Worm (Caenorhabditis elegans) whole organism, L2 larva: ENCODE measurements around the gene Y48A6B.14.

Experiments
- C34F6.9 ChIP-seq: fragments of 150-350 bp; optimal IDR thresholded peaks from 2 replicates; lab custom pipeline; 2014; ENCODE audit warnings: missing biosample characterization, missing genetic modification characterization
- F13H6.1 ChIP-seq: sonication (generic microtip); optimal IDR thresholded peaks from 2 replicates; lab custom pipeline; 2016; ENCODE audit warnings: missing genetic modification characterization, missing compliant biosample characterization
- R02D3.7 ChIP-seq: fragments of 150-350 bp; optimal IDR thresholded peaks from 2 replicates; lab custom pipeline; 2014; ENCODE audit warnings: missing biosample characterization, missing genetic modification characterization
- Y55F3AM.14 ChIP-seq: fragments of 200-800 bp; sonication (Bioruptor generic); optimal IDR thresholded peaks from 2 replicates; lab custom pipeline; 2018; ENCODE audit warnings: mild to moderate bottlenecking, missing genetic modification characterization, missing compliant biosample characterization
- alr-1 ChIP-seq: fragments of 150-350 bp; optimal IDR thresholded peaks from 2 replicates; lab custom pipeline; 2014; ENCODE audit warnings: missing biosample characterization, missing genetic modification characterization
- aly-2 ChIP-seq: fragments of 150-350 bp; optimal IDR thresholded peaks from 2 replicates; lab custom pipeline; 2014; ENCODE audit warnings: missing biosample characterization, missing genetic modification characterization
- ama-1 ChIP-seq: fragments of 150-350 bp; optimal IDR thresholded peaks from 2 replicates; lab custom pipeline; 2018; ENCODE audit warnings: inconsistent platforms
- blmp-1 ChIP-seq: sonication (generic microtip); optimal IDR thresholded peaks from 2 replicates; lab custom pipeline; 2017; ENCODE audit warnings: missing genetic modification characterization, mild to moderate bottlenecking, missing compliant biosample characterization, antibody characterized with exemption, moderate library complexity; ENCODE audit not compliant: insufficient read depth
- ceh-82 ChIP-seq: fragments of 150-350 bp; optimal IDR thresholded peaks from 2 replicates; lab custom pipeline; 2014; ENCODE audit warnings: missing biosample characterization, missing genetic modification characterization
- crh-2 ChIP-seq: sonication (generic microtip); optimal IDR thresholded peaks from 2 replicates; lab custom pipeline; 2017; ENCODE audit warnings: missing biosample characterization, missing genetic modification characterization
- dmd-4 ChIP-seq: sonication (generic microtip); optimal IDR thresholded peaks from 2 replicates; lab custom pipeline; 2017; ENCODE audit warnings: missing biosample characterization, missing genetic modification characterization
- egl-27 ChIP-seq: sonication (generic microtip); optimal IDR thresholded peaks from 3 replicates; lab custom pipeline; 2017; ENCODE audit warnings: missing biosample characterization, missing genetic modification reagents, missing genetic modification characterization
- elt-3 ChIP-seq: sonication (generic microtip); optimal IDR thresholded peaks from 2 replicates; lab custom pipeline; 2017; ENCODE audit warnings: missing biosample characterization, missing genetic modification characterization
- fos-1 ChIP-seq: fragments of 150-350 bp; optimal IDR thresholded peaks from 2 replicates; lab custom pipeline; 2014; ENCODE audit warnings: missing biosample characterization, missing genetic modification characterization
- gmeb-1 ChIP-seq: fragments of 150-350 bp; optimal IDR thresholded peaks from 2 replicates; lab custom pipeline; 2014; ENCODE audit warnings: missing biosample characterization, missing genetic modification characterization
- lin-11 ChIP-seq: fragments of 150-350 bp; sonication (generic microtip); optimal IDR thresholded peaks from 2 replicates; lab custom pipeline; 2014; ENCODE audit warnings: missing biosample characterization, missing genetic modification characterization, inconsistent platforms, mixed read lengths
- lin-13 ChIP-seq: fragments of 150-350 bp; optimal IDR thresholded peaks from 2 replicates; lab custom pipeline; 2014; ENCODE audit warnings: missing biosample characterization, missing genetic modification reagents, missing genetic modification characterization
- lsy-2 ChIP-seq, 2 experiments: fragments of 150-350 bp in 1 of 2; sonication (generic microtip) in 1 of 2; optimal IDR thresholded peaks; 2 replicates each; lab custom pipeline; 2014 to 2017; ENCODE audit warnings: missing biosample characterization in 2 of 2, missing genetic modification characterization in 2 of 2
- mab-5 ChIP-seq: fragments of 150-350 bp; optimal IDR thresholded peaks from 2 replicates; lab custom pipeline; 2014; ENCODE audit warnings: missing biosample characterization, missing genetic modification characterization
- mbf-1 ChIP-seq: sonication (generic microtip); optimal IDR thresholded peaks from 2 replicates; lab custom pipeline; 2017; ENCODE audit warnings: missing biosample characterization, missing genetic modification characterization
- mdl-1 ChIP-seq, 2 experiments: fragments of 150-350 bp in 1 of 2; sonication (generic microtip) in 1 of 2; optimal IDR thresholded peaks; 2 replicates each; lab custom pipeline; 2017; ENCODE audit warnings: missing biosample characterization in 2 of 2, missing genetic modification characterization in 2 of 2
- nhr-10 ChIP-seq: sonication (generic microtip); optimal IDR thresholded peaks from 2 replicates; lab custom pipeline; 2017; ENCODE audit warnings: missing biosample characterization, missing genetic modification characterization
- nhr-11 ChIP-seq: fragments of 150-350 bp; optimal IDR thresholded peaks from 2 replicates; lab custom pipeline; 2014; ENCODE audit warnings: missing biosample characterization, missing genetic modification characterization
- nhr-12 ChIP-seq: fragments of 150-350 bp; optimal IDR thresholded peaks from 2 replicates; lab custom pipeline; 2014; ENCODE audit warnings: missing biosample characterization, missing genetic modification characterization
- nhr-129 ChIP-seq: fragments of 150-350 bp; optimal IDR thresholded peaks from 2 replicates; lab custom pipeline; 2014; ENCODE audit warnings: missing biosample characterization, missing genetic modification characterization
- nhr-21 ChIP-seq: fragments of 150-350 bp; optimal IDR thresholded peaks from 2 replicates; lab custom pipeline; 2014; ENCODE audit warnings: missing biosample characterization, missing genetic modification characterization
- nhr-23 ChIP-seq: fragments of 150-350 bp; optimal IDR thresholded peaks from 2 replicates; lab custom pipeline; 2014; ENCODE audit warnings: missing biosample characterization, missing genetic modification reagents, missing genetic modification characterization
- nhr-237 ChIP-seq: fragments of 150-350 bp; optimal IDR thresholded peaks from 2 replicates; lab custom pipeline; 2014; ENCODE audit warnings: missing biosample characterization, missing genetic modification characterization
- nhr-25 ChIP-seq: fragments of 150-350 bp; sonication (generic microtip); optimal IDR thresholded peaks from 3 replicates; lab custom pipeline; 2014; ENCODE audit warnings: missing biosample characterization, missing genetic modification characterization
- nhr-6 ChIP-seq: fragments of 150-350 bp; optimal IDR thresholded peaks from 2 replicates; lab custom pipeline; 2014; ENCODE audit warnings: missing biosample characterization, missing genetic modification characterization
- peb-1 ChIP-seq: fragments of 150-350 bp; optimal IDR thresholded peaks from 2 replicates; lab custom pipeline; 2014; ENCODE audit warnings: missing biosample characterization, missing genetic modification characterization
- sem-4 ChIP-seq: fragments of 150-350 bp; optimal IDR thresholded peaks from 2 replicates; lab custom pipeline; 2014; ENCODE audit warnings: missing biosample characterization, missing genetic modification reagents, missing genetic modification characterization
- sma-3 ChIP-seq: sonication (generic microtip); optimal IDR thresholded peaks from 2 replicates; lab custom pipeline; 2016; ENCODE audit warnings: missing genetic modification reagents, missing genetic modification characterization, missing compliant biosample characterization
- snpc-4 ChIP-seq: fragments of 150-350 bp; optimal IDR thresholded peaks from 2 replicates; lab custom pipeline; 2014; ENCODE audit warnings: missing biosample characterization, missing genetic modification characterization
- unc-55 ChIP-seq: fragments of 150-350 bp; sonication (generic microtip); optimal IDR thresholded peaks from 3 replicates; lab custom pipeline; 2014; ENCODE audit warnings: missing biosample characterization, missing genetic modification reagents, missing genetic modification characterization
- unc-62 ChIP-seq: fragments of 150-350 bp; optimal IDR thresholded peaks from 2 replicates; lab custom pipeline; 2014; ENCODE audit warnings: missing biosample characterization, missing genetic modification reagents, missing genetic modification characterization
- zag-1 ChIP-seq: fragments of 150-350 bp; optimal IDR thresholded peaks from 2 replicates; lab custom pipeline; 2014; ENCODE audit warnings: missing biosample characterization, missing genetic modification characterization
- ztf-11 ChIP-seq: sonication (generic microtip); optimal IDR thresholded peaks from 2 replicates; lab custom pipeline; 2017; ENCODE audit warnings: missing biosample characterization, missing genetic modification characterization
- ztf-4 ChIP-seq: fragments of 150-350 bp; optimal IDR thresholded peaks from 2 replicates; lab custom pipeline; 2014; ENCODE audit warnings: missing biosample characterization, missing genetic modification characterization

Gene Y48A6B.14

DNA sequence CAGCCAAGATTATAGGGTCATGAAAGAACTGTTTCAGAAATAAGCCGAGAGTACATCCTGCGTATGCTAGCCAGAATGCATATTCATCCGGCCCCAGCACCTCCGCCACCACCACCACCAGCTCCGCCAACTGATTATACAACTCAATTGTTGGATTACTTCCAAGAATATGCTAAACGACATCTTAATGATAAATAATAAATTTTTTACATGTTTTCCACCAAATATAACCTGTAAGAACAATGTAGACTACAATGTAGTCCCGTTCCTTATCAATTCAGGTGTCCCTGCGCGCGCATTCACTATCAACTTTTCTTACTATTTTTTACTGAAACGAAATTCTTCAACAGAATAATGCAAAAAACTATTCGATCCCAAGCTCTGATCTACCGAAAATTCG is 1.5 kb downstream of the Y48A6B.14 start, which contains the start of gene Y48A6B.9:
Gene Y48A6B.9, plus strand, starts transcription at position 301 of the 400 bp plus-strand sequence.
- no peak for TF ChIP-seq egl-27 (tag; lab: Kevin White, UChicago)
- TF ChIP-seq nhr-10 (tag; lab: Kevin White, UChicago), result no peak
- no peak for TF ChIP-seq alr-1 (tag; lab: Kevin White, UChicago)
- TF ChIP-seq lin-11 (tag; lab: Kevin White, UChicago), result no peak
- TF ChIP-seq snpc-4, result no peak
- no peak for TF ChIP-seq nhr-21 (tag; lab: Kevin White, UChicago)
- TF ChIP-seq elt-3, result no peak
- TF ChIP-seq unc-62 (GFP tag; lab: Kevin White, UChicago), result no peak
- no peak for TF ChIP-seq zag-1 (tag; lab: Kevin White, UChicago)
- no peak for TF ChIP-seq nhr-23 (tag; lab: Kevin White, UChicago)
- no peak for TF ChIP-seq nhr-12 (tag; lab: Kevin White, UChicago)
- no peak for TF ChIP-seq crh-2 (tag; lab: Kevin White, UChicago)
- no peak for TF ChIP-seq sem-4
- no peak for TF ChIP-seq dmd-4 (tag; lab: Kevin White, UChicago)

ce11 chrIII:11036132-11036531 is 4.7 kb downstream of the Y48A6B.14 start:
- TF ChIP-seq C34F6.9 (tag; lab: Kevin White, UChicago) (peak; percentile 77), gmeb-1 (tag; lab: Kevin White, UChicago) (peak; percentile 85), egl-27 (tag; lab: Kevin White, UChicago) (peak; percentile 63), sem-4 (peak; percentile 7), lin-11 (tag; lab: Kevin White, UChicago) (peak; percentile 67), ama-1 (lab: Kevin White, UChicago) (peak; percentile 6), ceh-82 (tag; lab: Kevin White, UChicago) (no peak), nhr-12 (tag; lab: Kevin White, UChicago) (peak; percentile 45), mab-5 (tag; lab: Kevin White, UChicago) (peak; percentile 73), nhr-11 (tag; lab: Kevin White, UChicago) (no peak), Y55F3AM.14 (GFP tag; lab: Kevin White, UChicago) (no peak), nhr-129 (tag; lab: Kevin White, UChicago) (peak; percentile 55), lsy-2 (tag; optimal IDR thresholded peaks at IDR 0.05; lab: Kevin White, UChicago) (peak; percentile 93 to 98), crh-2 (tag; lab: Kevin White, UChicago) (peak; percentile 67), snpc-4 (peak; percentile 46), lin-13 (GFP tag; lab: Kevin White, UChicago) (peak; percentile 66), F13H6.1 (tag; lab: Kevin White, UChicago) (peak; percentile 60), sma-3 (GFP tag; lab: Kevin White, UChicago) (peak; percentile 53), zag-1 (tag; lab: Kevin White, UChicago) (no peak), nhr-25 (peak; percentile 66), aly-2 (tag; lab: Kevin White, UChicago) (no peak), blmp-1 (peak; percentile 26), ztf-4 (no peak), mbf-1 (no peak), fos-1 (peak; percentile 14), nhr-6 (peak; percentile 35), unc-55 (GFP tag; lab: Kevin White, UChicago) (peak; percentile 78), nhr-21 (tag; lab: Kevin White, UChicago) (peak; percentile 43)
- TF ChIP-seq, all 48 proteins: peak for 21

ce11 chrIII:11036640-11037039 is 5.2 kb downstream of the Y48A6B.14 start, which contains the start of gene spat-2:
Gene spat-2, plus strand, starts transcription at chrIII:11036940.
- TF ChIP-seq mdl-1 (tag; optimal IDR thresholded peaks at IDR 0.05; lab: Kevin White, UChicago), result no peak
- no peak for TF ChIP-seq R02D3.7 (tag; lab: Kevin White, UChicago)
- TF ChIP-seq nhr-25, result no peak
- no peak for TF ChIP-seq C34F6.9 (tag; lab: Kevin White, UChicago)
- no peak for TF ChIP-seq aly-2 (tag; lab: Kevin White, UChicago)
- TF ChIP-seq nhr-10 (tag; lab: Kevin White, UChicago), result no peak
- no peak for TF ChIP-seq unc-62 (GFP tag; lab: Kevin White, UChicago)
- TF ChIP-seq nhr-129 (tag; lab: Kevin White, UChicago), result no peak
- TF ChIP-seq lin-11 (tag; lab: Kevin White, UChicago), result no peak
- TF ChIP-seq nhr-237 (tag; lab: Kevin White, UChicago), result no peak
- no peak for TF ChIP-seq ztf-11 (tag; lab: Kevin White, UChicago)
- no peak for TF ChIP-seq peb-1 (tag; lab: Kevin White, UChicago)
